Worm (Caenorhabditis elegans) whole organism, L1 larva: Measurements from ENCODE around the gene slc-36.5.
A peak's percentile ranks its signal among the peaks of the same experiment; 100 is the strongest.

Experiments
- C04F5.9 ChIP-seq: sonication (generic microtip); optimal IDR thresholded peaks from 2 replicates; lab custom pipeline; 2016; ENCODE audit warnings: missing genetic modification characterization, missing compliant biosample characterization
- C34B4.2 ChIP-seq: sonication (generic microtip); optimal IDR thresholded peaks from 2 replicates; lab custom pipeline; 2017; ENCODE audit warnings: mild to moderate bottlenecking, missing genetic modification characterization, missing compliant biosample characterization
- aha-1 ChIP-seq: fragments of 150-350 bp; optimal IDR thresholded peaks from 2 replicates; lab custom pipeline; 2014; ENCODE audit warnings: missing biosample characterization, missing genetic modification characterization
- alr-1 ChIP-seq: fragments of 200-800 bp; sonication (Bioruptor generic); optimal IDR thresholded peaks from 2 replicates; lab custom pipeline; 2018; ENCODE audit warnings: borderline replicate concordance, mild to moderate bottlenecking, missing genetic modification characterization, missing compliant biosample characterization
- ama-1 ChIP-seq: fragments of 150-350 bp; optimal IDR thresholded peaks from 2 replicates; lab custom pipeline; 2014
- blmp-1 ChIP-seq: fragments of 150-350 bp; optimal IDR thresholded peaks from 2 replicates; lab custom pipeline; 2014; ENCODE audit warnings: missing biosample characterization, missing genetic modification characterization
- ceh-63 ChIP-seq: fragments of 200-800 bp; sonication (Bioruptor generic); optimal IDR thresholded peaks from 2 replicates; lab custom pipeline; 2018; ENCODE audit warnings: mild to moderate bottlenecking, missing genetic modification characterization, missing compliant biosample characterization
- ceh-82 ChIP-seq, 3 experiments: fragments of 150-350 bp in 1 of 3; sonication (generic microtip) in 2 of 3; optimal IDR thresholded peaks; 2 replicates each; lab custom pipeline; 2014 to 2017; ENCODE audit warnings: missing biosample characterization in 3 of 3, missing genetic modification characterization in 3 of 3
- ceh-88 ChIP-seq: fragments of 200-800 bp; sonication (Bioruptor generic); IDR thresholded peaks from 2 replicates; pipeline ENCODE4 v1.3.6; 2022; ENCODE audit warnings: missing genetic modification characterization, missing compliant biosample characterization
- dpl-1 ChIP-seq, 3 experiments: fragments of 150-350 bp in 2 of 3; sonication (generic microtip) in 1 of 3; optimal IDR thresholded peaks; 2 replicates each; lab custom pipeline; 2014 to 2017; ENCODE audit warnings: missing biosample characterization in 3 of 3, missing genetic modification characterization in 3 of 3, missing genetic modification reagents in 3 of 3
- dsc-1 ChIP-seq: sonication (generic microtip); optimal IDR thresholded peaks from 2 replicates; lab custom pipeline; 2016; ENCODE audit warnings: mild to moderate bottlenecking, missing genetic modification characterization, missing compliant biosample characterization
- efl-1 ChIP-seq, 4 experiments: fragments of 150-350 bp; optimal IDR thresholded peaks in 3 of 4; peaks in 1 of 4; 1 replicate in 1 of 4; 2 replicates in 3 of 4; lab custom pipeline; 2014; ENCODE audit warnings: missing biosample characterization in 2 of 4, missing genetic modification characterization in 2 of 4, missing genetic modification reagents in 2 of 4
- efl-3 ChIP-seq: fragments of 200-800 bp; sonication (Bioruptor generic); optimal IDR thresholded peaks from 2 replicates; lab custom pipeline; 2018; ENCODE audit warnings: mild to moderate bottlenecking, missing genetic modification characterization, missing compliant biosample characterization
- egl-27 ChIP-seq, 2 experiments: fragments of 150-350 bp in 1 of 2; sonication (generic microtip); optimal IDR thresholded peaks; 3 replicates each; lab custom pipeline; 2017 to 2018; ENCODE audit warnings: missing biosample characterization in 2 of 2, missing genetic modification characterization in 2 of 2, missing genetic modification reagents in 2 of 2
- elt-3 ChIP-seq, 6 experiments: fragments of 150-350 bp in 1 of 6; sonication (generic microtip); optimal IDR thresholded peaks; 2 replicates each; lab custom pipeline; 2017 to 2018; ENCODE audit warnings: missing biosample characterization in 6 of 6, missing genetic modification characterization in 6 of 6, inconsistent platforms in 1 of 6
- fos-1 ChIP-seq: fragments of 150-350 bp; optimal IDR thresholded peaks from 2 replicates; lab custom pipeline; 2014; ENCODE audit warnings: missing biosample characterization, missing genetic modification characterization
- grh-1 ChIP-seq: fragments of 200-800 bp; sonication (Bioruptor generic); IDR thresholded peaks from 2 replicates; pipeline ENCODE4 v1.3.6; 2022; ENCODE audit warnings: missing genetic modification reagents, missing genetic modification characterization, missing compliant biosample characterization
- hpl-2 ChIP-seq: fragments of 150-350 bp; optimal IDR thresholded peaks from 2 replicates; lab custom pipeline; 2014; ENCODE audit warnings: missing biosample characterization, missing genetic modification reagents, missing genetic modification characterization
- irx-1 ChIP-seq: sonication (generic microtip); optimal IDR thresholded peaks from 2 replicates; lab custom pipeline; 2016; ENCODE audit warnings: missing genetic modification characterization, missing compliant biosample characterization
- isw-1 ChIP-seq: fragments of 200-800 bp; sonication (Bioruptor generic); IDR thresholded peaks from 2 replicates; pipeline ENCODE4 v1.3.6; 2022; ENCODE audit warnings: missing genetic modification characterization, missing compliant biosample characterization
- jun-1 ChIP-seq: fragments of 150-350 bp; optimal IDR thresholded peaks from 2 replicates; lab custom pipeline; 2014; ENCODE audit warnings: missing biosample characterization, missing genetic modification reagents, missing genetic modification characterization
- lin-13 ChIP-seq: fragments of 150-350 bp; optimal IDR thresholded peaks from 2 replicates; lab custom pipeline; 2014; ENCODE audit warnings: missing biosample characterization, missing genetic modification reagents, missing genetic modification characterization
- lin-14 ChIP-seq: fragments of 200-800 bp; sonication (Bioruptor generic); optimal IDR thresholded peaks from 2 replicates; lab custom pipeline; 2018; ENCODE audit warnings: mild to moderate bottlenecking, missing genetic modification characterization, moderate library complexity, missing compliant biosample characterization
- lin-15B ChIP-seq: fragments of 150-350 bp; sonication (generic microtip); optimal IDR thresholded peaks from 3 replicates; lab custom pipeline; 2014; ENCODE audit warnings: missing biosample characterization, missing genetic modification characterization
- lin-39 ChIP-seq: fragments of 150-350 bp; optimal IDR thresholded peaks from 2 replicates; lab custom pipeline; 2014; ENCODE audit warnings: missing biosample characterization, missing genetic modification reagents, missing genetic modification characterization
- lir-3 ChIP-seq: sonication (generic microtip); optimal IDR thresholded peaks from 2 replicates; lab custom pipeline; 2016; ENCODE audit warnings: mild to moderate bottlenecking, missing genetic modification characterization, moderate library complexity, missing compliant biosample characterization; ENCODE audit not compliant: poor library complexity
- lsy-2 ChIP-seq, 2 experiments: fragments of 150-350 bp; optimal IDR thresholded peaks; 2 replicates each; lab custom pipeline; 2014; ENCODE audit warnings: missing biosample characterization in 2 of 2, missing genetic modification characterization in 2 of 2
- mab-9 ChIP-seq: fragments of 200-800 bp; sonication (Bioruptor generic); IDR thresholded peaks from 2 replicates; pipeline ENCODE4 v1.3.6; 2022; ENCODE audit warnings: missing genetic modification reagents, missing genetic modification characterization, missing compliant biosample characterization
- mdl-1 ChIP-seq, 2 experiments: fragments of 150-350 bp; optimal IDR thresholded peaks; 2 replicates each; lab custom pipeline; 2014 to 2017; ENCODE audit warnings: missing biosample characterization in 2 of 2, missing genetic modification characterization in 2 of 2, inconsistent platforms in 1 of 2
- mef-2 ChIP-seq: fragments of 150-350 bp; optimal IDR thresholded peaks from 2 replicates; lab custom pipeline; 2014; ENCODE audit warnings: missing biosample characterization, missing genetic modification characterization
- mep-1 ChIP-seq: fragments of 150-350 bp; optimal IDR thresholded peaks from 2 replicates; lab custom pipeline; 2014; ENCODE audit warnings: missing biosample characterization, missing genetic modification characterization
- nhr-11 ChIP-seq: fragments of 150-350 bp; optimal IDR thresholded peaks from 2 replicates; lab custom pipeline; 2014; ENCODE audit warnings: missing biosample characterization, missing genetic modification characterization
- nhr-12 ChIP-seq: sonication (generic microtip); optimal IDR thresholded peaks from 2 replicates; lab custom pipeline; 2017; ENCODE audit warnings: missing biosample characterization, missing genetic modification characterization
- nhr-20 ChIP-seq: sonication (generic microtip); optimal IDR thresholded peaks from 2 replicates; lab custom pipeline; 2016; ENCODE audit warnings: mild to moderate bottlenecking, missing genetic modification characterization, missing compliant biosample characterization
- nhr-28 ChIP-seq: fragments of 150-350 bp; optimal IDR thresholded peaks from 2 replicates; lab custom pipeline; 2014; ENCODE audit warnings: missing biosample characterization, missing genetic modification characterization
- nhr-71 ChIP-seq: sonication (generic microtip); optimal IDR thresholded peaks from 2 replicates; lab custom pipeline; 2016; ENCODE audit warnings: mild to moderate bottlenecking, missing genetic modification characterization, moderate library complexity, missing compliant biosample characterization
- nhr-77 ChIP-seq: fragments of 150-350 bp; optimal IDR thresholded peaks from 2 replicates; lab custom pipeline; 2014; ENCODE audit warnings: missing biosample characterization, missing genetic modification characterization
- nhr-84 ChIP-seq: sonication (generic microtip); optimal IDR thresholded peaks from 2 replicates; lab custom pipeline; 2017; ENCODE audit warnings: missing biosample characterization, missing genetic modification characterization
- nhr-90 ChIP-seq: sonication (generic microtip); optimal IDR thresholded peaks from 2 replicates; lab custom pipeline; 2016; ENCODE audit warnings: mild to moderate bottlenecking, missing genetic modification characterization, missing compliant biosample characterization; ENCODE audit not compliant: poor library complexity
- rnt-1 ChIP-seq: sonication (generic microtip); optimal IDR thresholded peaks from 2 replicates; lab custom pipeline; 2016; ENCODE audit warnings: mild to moderate bottlenecking, missing genetic modification characterization, moderate library complexity, missing compliant biosample characterization
- snpc-4 ChIP-seq: fragments of 150-350 bp; optimal IDR thresholded peaks from 2 replicates; lab custom pipeline; 2014; ENCODE audit warnings: missing biosample characterization, missing genetic modification characterization
- snu-23 ChIP-seq: sonication (generic microtip); optimal IDR thresholded peaks from 2 replicates; lab custom pipeline; 2016; ENCODE audit warnings: missing genetic modification characterization, missing compliant biosample characterization
- sox-4 ChIP-seq: sonication (generic microtip); optimal IDR thresholded peaks from 2 replicates; lab custom pipeline; 2016; ENCODE audit warnings: missing genetic modification characterization, missing compliant biosample characterization
- tbx-2 ChIP-seq: sonication (generic microtip); optimal IDR thresholded peaks from 2 replicates; lab custom pipeline; 2016; ENCODE audit warnings: missing genetic modification characterization, missing compliant biosample characterization
- tlp-1 ChIP-seq: fragments of 150-350 bp; optimal IDR thresholded peaks from 2 replicates; lab custom pipeline; 2014; ENCODE audit warnings: missing biosample characterization, missing genetic modification characterization
- unc-86 ChIP-seq: sonication (generic microtip); optimal IDR thresholded peaks from 2 replicates; lab custom pipeline; 2016; ENCODE audit warnings: missing genetic modification characterization, missing compliant biosample characterization
- unc-98 ChIP-seq: fragments of 200-800 bp; sonication (Bioruptor generic); IDR thresholded peaks from 2 replicates; pipeline ENCODE4 v1.3.6; 2022; ENCODE audit warnings: missing genetic modification characterization, missing compliant biosample characterization
- vab-15 ChIP-seq: sonication (generic microtip); optimal IDR thresholded peaks from 2 replicates; lab custom pipeline; 2017; ENCODE audit warnings: missing genotype, mild to moderate bottlenecking, missing genetic modification characterization, missing compliant biosample characterization
- xbp-1 ChIP-seq: sonication (generic microtip); optimal IDR thresholded peaks from 2 replicates; lab custom pipeline; 2016; ENCODE audit warnings: missing genetic modification characterization, missing compliant biosample characterization
- zag-1 ChIP-seq: fragments of 150-350 bp; optimal IDR thresholded peaks from 2 replicates; lab custom pipeline; 2014; ENCODE audit warnings: missing biosample characterization, missing genetic modification characterization

The slc-36.5 gene

ce11 chrII:6858835-6859234 lies 18.0 kb downstream of the slc-36.5 start (continued):
- TF ChIP-seq tbx-2 = peak; percentile 26
- peak; percentile 87 for TF ChIP-seq lin-14 (GFP tag; lab: Kevin White, UChicago)
- no peak for TF ChIP-seq irx-1 (tag; lab: Kevin White, UChicago)
- TF ChIP-seq lin-13 (GFP tag; lab: Kevin White, UChicago) = no peak
- TF ChIP-seq mep-1 (tag; lab: Kevin White, UChicago) = no peak
- no peak for TF ChIP-seq alr-1 (tag; lab: Kevin White, UChicago)
- no peak for TF ChIP-seq egl-27 (tag; optimal IDR thresholded peaks at IDR 0.05; lab: Kevin White, UChicago)
- TF ChIP-seq ceh-82 (tag; optimal IDR thresholded peaks at IDR 0.05; lab: Kevin White, UChicago) = peak in 2 of 3 experiments; percentile 26 to 69
- TF ChIP-seq aha-1 (tag; lab: Kevin White, UChicago) = no peak
- TF ChIP-seq lin-15B (tag; lab: Kevin White, UChicago) = no peak
- TF ChIP-seq nhr-77 = peak; percentile 55
- no peak for TF ChIP-seq efl-3 (GFP tag; lab: Kevin White, UChicago)
- peak; percentile 12 to 61 for TF ChIP-seq lsy-2 (tag; optimal IDR thresholded peaks at IDR 0.05; lab: Kevin White, UChicago)
- TF ChIP-seq unc-98 (GFP tag; lab: Robert Waterston, UW) = no peak
- TF ChIP-seq ama-1 (lab: Kevin White, UChicago) = no peak
- no peak for TF ChIP-seq mef-2
- TF ChIP-seq sox-4 (tag; lab: Kevin White, UChicago) = no peak
- TF ChIP-seq nhr-11 (tag; lab: Kevin White, UChicago) = no peak
- no peak for TF ChIP-seq hpl-2 (GFP tag; lab: Kevin White, UChicago)
- peak; percentile 39 for TF ChIP-seq dsc-1 (tag; lab: Kevin White, UChicago)
- TF ChIP-seq mdl-1 (tag; optimal IDR thresholded peaks at IDR 0.05; lab: Kevin White, UChicago) = peak in 1 of 2 experiments; percentile 73
- no peak for TF ChIP-seq mab-9 (GFP tag; lab: Robert Waterston, UW)
- TF ChIP-seq blmp-1 (tag; lab: Kevin White, UChicago) = no peak
- peak; percentile 58 for TF ChIP-seq nhr-71
- no peak for TF ChIP-seq isw-1 (GFP tag; lab: Robert Waterston, UW)
- TF ChIP-seq nhr-90 = no peak
- no peak for TF ChIP-seq vab-15
- peak; percentile 20 for TF ChIP-seq snpc-4 (tag; lab: Kevin White, UChicago)
- TF ChIP-seq C34B4.2 (tag; lab: Kevin White, UChicago) = no peak
- no peak for TF ChIP-seq nhr-12 (tag; lab: Kevin White, UChicago)
- no peak for TF ChIP-seq tlp-1 (tag; lab: Kevin White, UChicago)
- TF ChIP-seq rnt-1 = peak; percentile 48
- no peak for TF ChIP-seq C04F5.9 (tag; lab: Kevin White, UChicago)
- TF ChIP-seq ceh-63 (GFP tag; lab: Kevin White, UChicago) = no peak
- TF ChIP-seq nhr-28 (tag; lab: Kevin White, UChicago) = no peak
- TF ChIP-seq lir-3 (tag; lab: Kevin White, UChicago) = no peak
- TF ChIP-seq lin-39 = no peak
- TF ChIP-seq jun-1 (tag; lab: Kevin White, UChicago) = no peak
- TF ChIP-seq efl-1 (optimal IDR thresholded peaks at IDR 0.05; lab: Kevin White, UChicago) = peak; percentile 35 to 63
- TF ChIP-seq efl-1 (GFP tag; optimal IDR thresholded peaks at IDR 0.05 in 1 of 2; lab: Kevin White, UChicago) = no peak
- no peak for TF ChIP-seq grh-1 (GFP tag; lab: Robert Waterston, UW)
- TF ChIP-seq fos-1 (tag; lab: Kevin White, UChicago) = no peak
- TF ChIP-seq dpl-1 (GFP tag; optimal IDR thresholded peaks at IDR 0.05; lab: Kevin White, UChicago) = peak in 1 of 3 experiments; percentile 1
- peak; percentile 29 for TF ChIP-seq nhr-20 (tag; lab: Kevin White, UChicago)

DNA sequence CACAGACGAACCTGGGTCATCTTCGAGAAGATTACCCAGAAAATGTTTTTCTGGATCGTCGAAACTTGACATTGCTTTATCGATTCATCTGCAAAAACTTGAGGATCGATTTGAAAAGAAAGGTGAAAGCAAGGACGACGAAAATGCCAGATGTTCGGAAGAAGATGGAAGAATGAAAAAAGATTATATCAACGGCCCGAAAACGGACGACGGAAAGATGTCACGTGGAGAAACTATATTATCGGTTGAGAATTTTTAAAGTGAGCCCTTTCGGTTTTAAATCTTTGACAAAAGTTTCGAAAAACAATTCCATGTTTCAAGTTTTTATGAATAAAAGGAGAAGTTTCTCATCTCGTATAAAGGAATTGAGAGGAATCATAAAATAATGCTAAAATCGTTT lies 18.7 kb downstream of the slc-36.5 start, which contains the start of gene dnj-5:
TSS of gene dnj-5 (minus strand) at position 101 of the 400 bp plus-strand sequence.
- TF ChIP-seq xbp-1 (no peak), ceh-88 (GFP tag; lab: Robert Waterston, UW) (no peak), lir-3 (tag; lab: Kevin White, UChicago) (no peak), blmp-1 (tag; lab: Kevin White, UChicago) (peak; percentile 87), zag-1 (tag; lab: Kevin White, UChicago) (no peak), efl-1 (optimal IDR thresholded peaks at IDR 0.05; lab: Kevin White, UChicago) (no peak), efl-1 (GFP tag; optimal IDR thresholded peaks at IDR 0.05 in 1 of 2; lab: Kevin White, UChicago) (peak in 1 of 2 experiments; percentile 27), snu-23 (GFP tag; lab: Kevin White, UChicago) (no peak), elt-3 (tag; optimal IDR thresholded peaks at IDR 0.05; lab: Kevin White, UChicago) (no peak), unc-86 (tag; lab: Kevin White, UChicago) (no peak), nhr-84 (no peak), irx-1 (tag; lab: Kevin White, UChicago) (no peak)
